Worm (Caenorhabditis elegans) whole organism, L1 larva: ENCODE measurements around the gene ZK1098.2.

Experiments used
- nhr-12 ChIP-seq: sonication (generic microtip); optimal IDR thresholded peaks from 2 replicates; lab custom pipeline; 2017; ENCODE audit warnings: missing biosample characterization, missing genetic modification characterization
- nhr-77 ChIP-seq: fragments of 150-350 bp; optimal IDR thresholded peaks from 2 replicates; lab custom pipeline; 2014; ENCODE audit warnings: missing biosample characterization, missing genetic modification characterization
- skn-1 ChIP-seq: fragments of 150-350 bp; optimal IDR thresholded peaks from 2 replicates; lab custom pipeline; 2014; ENCODE audit warnings: missing biosample characterization, missing genetic modification characterization
- unc-62 ChIP-seq: fragments of 150-350 bp; optimal IDR thresholded peaks from 2 replicates; lab custom pipeline; 2014; ENCODE audit warnings: missing biosample characterization, missing genetic modification reagents, missing genetic modification characterization

ce11 chrIII:9501072-9501471, 27.9 kb upstream of the ZK1098.2 start:
- no peak for TF ChIP-seq nhr-12 (tag; lab: Kevin White, UChicago)
- TF ChIP-seq unc-62 (GFP tag; lab: Kevin White, UChicago), result no peak
- TF ChIP-seq nhr-77 (tag; lab: Kevin White, UChicago), result no peak
- no peak for TF ChIP-seq skn-1
